Fruit fly (Drosophila melanogaster): ENCODE results near the gene mat.

Gene mat

dm6 chr3L:882236-882891 lies 20.3 kb upstream of the mat start:
- TF ChIP-seq h (optimal IDR thresholded peaks at IDR 0.05) (no peak), psq (optimal IDR thresholded peaks at IDR 0.05) (no peak), Sin3A (optimal IDR thresholded peaks at IDR 0.05) (no peak), Myc (optimal IDR thresholded peaks at IDR 0.05) (no peak), insv (optimal IDR thresholded peaks at IDR 0.05) (no peak), ttk (optimal IDR thresholded peaks at IDR 0.05) (no peak)

- no peak for TF ChIP-seq Sin3A (optimal IDR thresholded peaks at IDR 0.05)
- no peak for TF ChIP-seq h (optimal IDR thresholded peaks at IDR 0.05)
- no peak for TF ChIP-seq Myc (optimal IDR thresholded peaks at IDR 0.05)
- no peak for TF ChIP-seq psq (optimal IDR thresholded peaks at IDR 0.05)
- TF ChIP-seq insv (optimal IDR thresholded peaks at IDR 0.05), result no peak
- TF ChIP-seq ttk (optimal IDR thresholded peaks at IDR 0.05), result no peak
Measured at dm6 chr3L:882892-883255, 19.8 kb upstream of the mat start.

- TF ChIP-seq Myc (optimal IDR thresholded peaks at IDR 0.05) (no peak), Sin3A (optimal IDR thresholded peaks at IDR 0.05) (no peak), insv (optimal IDR thresholded peaks at IDR 0.05) (no peak), psq (optimal IDR thresholded peaks at IDR 0.05) (no peak), h (optimal IDR thresholded peaks at IDR 0.05) (no peak), ttk (optimal IDR thresholded peaks at IDR 0.05) (no peak)
Measured at dm6 chr3L:883786-884185, 18.9 kb upstream of the mat start.

dm6 chr3L:884239-884638 lies 18.5 kb upstream of the mat start:
- TF ChIP-seq Myc (optimal IDR thresholded peaks at IDR 0.05) (no peak), Sin3A (optimal IDR thresholded peaks at IDR 0.05) (no peak), h (optimal IDR thresholded peaks at IDR 0.05) (no peak), psq (optimal IDR thresholded peaks at IDR 0.05) (no peak), insv (optimal IDR thresholded peaks at IDR 0.05) (no peak), ttk (optimal IDR thresholded peaks at IDR 0.05) (no peak)

- no peak for TF ChIP-seq h (optimal IDR thresholded peaks at IDR 0.05)
- no peak for TF ChIP-seq ttk (optimal IDR thresholded peaks at IDR 0.05)
- no peak for TF ChIP-seq Sin3A (optimal IDR thresholded peaks at IDR 0.05)
- TF ChIP-seq psq (optimal IDR thresholded peaks at IDR 0.05), result no peak
- TF ChIP-seq Myc (optimal IDR thresholded peaks at IDR 0.05), result no peak
- TF ChIP-seq insv (optimal IDR thresholded peaks at IDR 0.05), result no peak
Measured at dm6 chr3L:885006-885405, 17.7 kb upstream of the mat start.

dm6 chr3L:885624-886257 lies 17.0 kb upstream of the mat start:
- no peak for TF ChIP-seq insv (optimal IDR thresholded peaks at IDR 0.05)
- TF ChIP-seq Sin3A (optimal IDR thresholded peaks at IDR 0.05), result no peak
- TF ChIP-seq psq (optimal IDR thresholded peaks at IDR 0.05), result no peak
- TF ChIP-seq h (optimal IDR thresholded peaks at IDR 0.05), result no peak
- TF ChIP-seq ttk (optimal IDR thresholded peaks at IDR 0.05), result no peak
- TF ChIP-seq Myc (optimal IDR thresholded peaks at IDR 0.05), result no peak

dm6 chr3L:887423-888097 lies 15.1 kb upstream of the mat start:
- TF ChIP-seq psq (optimal IDR thresholded peaks at IDR 0.05), result no peak
- no peak for TF ChIP-seq Myc (optimal IDR thresholded peaks at IDR 0.05)
- TF ChIP-seq h (optimal IDR thresholded peaks at IDR 0.05), result no peak
- TF ChIP-seq Sin3A (optimal IDR thresholded peaks at IDR 0.05), result no peak
- no peak for TF ChIP-seq ttk (optimal IDR thresholded peaks at IDR 0.05)
- TF ChIP-seq insv (optimal IDR thresholded peaks at IDR 0.05), result no peak

dm6 chr3L:888372-888771 lies 14.3 kb upstream of the mat start:
- TF ChIP-seq h (optimal IDR thresholded peaks at IDR 0.05) (no peak), insv (optimal IDR thresholded peaks at IDR 0.05) (no peak), psq (optimal IDR thresholded peaks at IDR 0.05) (no peak), Myc (optimal IDR thresholded peaks at IDR 0.05) (no peak), Sin3A (optimal IDR thresholded peaks at IDR 0.05) (no peak), ttk (optimal IDR thresholded peaks at IDR 0.05) (no peak)

- no peak for TF ChIP-seq h (optimal IDR thresholded peaks at IDR 0.05)
- TF ChIP-seq ttk (optimal IDR thresholded peaks at IDR 0.05), result no peak
- no peak for TF ChIP-seq Sin3A (optimal IDR thresholded peaks at IDR 0.05)
- TF ChIP-seq insv (optimal IDR thresholded peaks at IDR 0.05), result no peak
- no peak for TF ChIP-seq psq (optimal IDR thresholded peaks at IDR 0.05)
- no peak for TF ChIP-seq Myc (optimal IDR thresholded peaks at IDR 0.05)
Measured at dm6 chr3L:895314-895980, 7.3 kb upstream of the mat start, which contains the start of gene CG34056. CG34056 (plus strand) TSS chr3L:895951.

dm6 chr3L:897080-897479 lies 5.6 kb upstream of the mat start, which contains the start of gene CG34057:
CG34057 (plus strand) TSS chr3L:897380.
- TF ChIP-seq Sin3A (optimal IDR thresholded peaks at IDR 0.05), result no peak
- TF ChIP-seq ttk (optimal IDR thresholded peaks at IDR 0.05), result no peak
- no peak for TF ChIP-seq h (optimal IDR thresholded peaks at IDR 0.05)
- no peak for TF ChIP-seq psq (optimal IDR thresholded peaks at IDR 0.05)
- TF ChIP-seq Myc (optimal IDR thresholded peaks at IDR 0.05), result no peak
- TF ChIP-seq insv (optimal IDR thresholded peaks at IDR 0.05), result no peak

dm6 chr3L:899304-899703 lies 3.4 kb upstream of the mat start:
- TF ChIP-seq ttk (optimal IDR thresholded peaks at IDR 0.05) (no peak), h (optimal IDR thresholded peaks at IDR 0.05) (no peak), psq (optimal IDR thresholded peaks at IDR 0.05) (no peak), insv (optimal IDR thresholded peaks at IDR 0.05) (no peak), Myc (optimal IDR thresholded peaks at IDR 0.05) (no peak), Sin3A (optimal IDR thresholded peaks at IDR 0.05) (no peak)

All from Kc167 (cell line).